Worm (Caenorhabditis elegans): ENCODE data around the gene E02C12.19.

DNA sequence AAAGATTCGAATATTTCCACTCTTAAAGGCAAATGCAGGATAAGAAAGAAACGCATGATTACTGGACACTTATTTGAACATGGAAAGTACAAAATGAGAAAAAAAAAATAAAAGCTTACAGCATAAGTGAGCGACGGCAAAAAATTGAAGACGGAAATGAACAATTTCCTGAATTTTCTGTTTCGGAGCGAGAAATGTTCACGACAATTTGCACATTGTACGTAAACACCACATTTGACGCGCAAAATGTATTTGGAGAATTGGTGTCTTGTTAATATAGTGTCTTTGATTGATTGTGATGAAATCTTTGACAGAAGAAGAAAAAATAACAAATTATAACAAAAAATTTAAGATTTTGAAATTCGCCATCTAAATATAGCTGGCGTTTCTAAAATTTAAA lies 49.3 kb upstream of the E02C12.19 start, which contains the start of gene F36D4.5:
- TF ChIP-seq med-1 (GFP tag; optimal IDR thresholded peaks at IDR 0.05; ENCODE audit: insufficient read depth) (no peak), flt-1 (GFP tag; IDR thresholded peaks at IDR 0.05) (no peak), T22C8.4 (GFP tag; IDR thresholded peaks at IDR 0.05) (no peak), ztf-29 (GFP tag; IDR thresholded peaks at IDR 0.05) (no peak), ztf-23 (GFP tag; IDR thresholded peaks at IDR 0.05) (no peak), cog-1 (tag; optimal IDR thresholded peaks at IDR 0.05) (no peak), tab-1 (GFP tag; IDR thresholded peaks at IDR 0.05) (no peak), ref-1 (GFP tag; conservative IDR thresholded peaks at IDR 0.05) (no peak)
